Fruit fly (Drosophila melanogaster): ENCODE results near the gene LManIII.

LManIII gene

dm6 chr2L:8735572-8735996 is 32.9 kb downstream of the LManIII start (continued):
- TF ChIP-seq achi (GFP tag; optimal IDR thresholded peaks at IDR 0.05): no peak
- no peak for TF ChIP-seq CG8319 (GFP tag; optimal IDR thresholded peaks at IDR 0.05)
- TF ChIP-seq fd85E (GFP tag; optimal IDR thresholded peaks at IDR 0.05): peak; percentile 37
- no peak for TF ChIP-seq CG10669 (GFP tag; optimal IDR thresholded peaks at IDR 0.05)
- TF ChIP-seq dsx (GFP tag; optimal IDR thresholded peaks at IDR 0.05; ENCODE audit: poor library complexity, severe bottlenecking): peak; percentile 23
- no peak for TF ChIP-seq Blimp-1 (GFP tag; optimal IDR thresholded peaks at IDR 0.05)
- peak; percentile 57; the same call in 2 of the 3 replicates for TF ChIP-seq eg (GFP tag; IDR thresholded peaks at IDR 0.05)
- TF ChIP-seq Met (GFP tag; optimal IDR thresholded peaks at IDR 0.05): peak; percentile 3
- TF ChIP-seq Sox102F (GFP tag; optimal IDR thresholded peaks at IDR 0.05): peak; percentile 31
- TF ChIP-seq CG16779 (tag; optimal IDR thresholded peaks at IDR 0.05): peak; percentile 32
- TF ChIP-seq CG11902 (GFP tag; optimal IDR thresholded peaks at IDR 0.05): no peak
- no peak for TF ChIP-seq CG6792 (GFP tag; optimal IDR thresholded peaks at IDR 0.05)
- peak; percentile 19 for TF ChIP-seq CG6808 (GFP tag; optimal IDR thresholded peaks at IDR 0.05)
- no peak for TF ChIP-seq CG34406 (GFP tag; optimal IDR thresholded peaks at IDR 0.05)
- TF ChIP-seq CG8119 (GFP tag; IDR thresholded peaks at IDR 0.05): no peak

DNA sequence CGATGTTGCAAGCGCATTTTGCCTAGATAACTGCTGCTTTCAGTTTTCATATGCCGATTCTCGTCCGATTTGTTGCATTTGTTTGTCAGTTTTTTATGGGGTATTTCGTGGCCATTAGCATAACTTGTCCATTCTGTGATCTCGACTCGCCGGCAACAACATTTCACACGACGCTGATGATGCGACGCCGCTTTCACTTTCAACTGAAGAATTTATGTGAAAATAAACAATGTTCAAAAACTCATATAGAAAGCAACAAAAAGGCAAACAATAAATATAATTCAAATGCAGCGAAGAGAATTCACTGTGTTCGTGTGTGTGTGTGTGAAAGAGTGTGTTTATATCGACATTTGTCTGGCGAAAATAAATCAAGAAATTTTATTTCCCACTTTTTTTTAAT is 33.5 kb downstream of the LManIII start:
- TF ChIP-seq CG10631 (GFP tag; optimal IDR thresholded peaks at IDR 0.05) (no peak), CG9139 (GFP tag; optimal IDR thresholded peaks at IDR 0.05) (no peak), cyc (GFP tag; optimal IDR thresholded peaks at IDR 0.05) (no peak), CG3919 (GFP tag; optimal IDR thresholded peaks at IDR 0.05) (no peak), CG6276 (GFP tag; optimal IDR thresholded peaks at IDR 0.05) (no peak), CG6163 (GFP tag; IDR thresholded peaks at IDR 0.05) (no peak), Blimp-1 (GFP tag; optimal IDR thresholded peaks at IDR 0.05) (peak; percentile 34), lz (GFP tag; optimal IDR thresholded peaks at IDR 0.05) (no peak)

DNA sequence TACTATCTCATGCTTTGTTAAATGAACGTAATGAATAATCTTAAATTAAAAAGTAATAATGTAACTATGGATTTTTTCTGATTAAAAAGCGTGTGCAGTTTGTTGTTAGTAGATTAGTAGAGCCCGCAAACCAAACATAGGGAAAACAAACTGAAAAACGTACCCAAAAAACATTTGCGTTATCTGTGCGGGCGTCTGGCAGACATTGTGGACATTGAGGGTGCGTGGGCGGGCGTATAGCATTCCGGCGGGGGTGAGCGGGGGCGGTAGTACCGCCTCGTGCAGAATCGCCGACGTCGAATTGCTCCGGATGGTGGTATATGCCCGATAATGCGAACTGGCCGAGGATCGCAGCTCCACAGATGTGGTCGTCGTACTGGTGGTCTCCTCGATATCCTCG is 34.2 kb downstream of the LManIII start:
- TF ChIP-seq fkh (GFP tag; optimal IDR thresholded peaks at IDR 0.05) (peak; percentile 65), eg (GFP tag; IDR thresholded peaks at IDR 0.05) (no peak)

dm6 chr2L:8732702-8733101 is 35.8 kb downstream of the LManIII start:
- peak; percentile 11 for TF ChIP-seq CG32006 (GFP tag; optimal IDR thresholded peaks at IDR 0.05)
- TF ChIP-seq cyc (GFP tag; optimal IDR thresholded peaks at IDR 0.05): no peak
- TF ChIP-seq CG6792 (GFP tag; optimal IDR thresholded peaks at IDR 0.05): no peak
- TF ChIP-seq ss (GFP tag; optimal IDR thresholded peaks at IDR 0.05): no peak
- TF ChIP-seq fkh (GFP tag; optimal IDR thresholded peaks at IDR 0.05): no peak
- no peak for TF ChIP-seq CG8119 (GFP tag; IDR thresholded peaks at IDR 0.05)
- TF ChIP-seq dsx (GFP tag; optimal IDR thresholded peaks at IDR 0.05; ENCODE audit: poor library complexity, severe bottlenecking): no peak
- TF ChIP-seq Lpt (GFP tag; optimal IDR thresholded peaks at IDR 0.05): no peak
- peak; percentile 16 for TF ChIP-seq OdsH (GFP tag; optimal IDR thresholded peaks at IDR 0.05)
- no peak for TF ChIP-seq CG11902 (GFP tag; optimal IDR thresholded peaks at IDR 0.05)
- TF ChIP-seq Gug (GFP tag; IDR thresholded peaks at IDR 0.05): peak; percentile 12; the same call in 1 of the 2 replicates
- no peak for TF ChIP-seq CG11294 (GFP tag; IDR thresholded peaks at IDR 0.05)
- TF ChIP-seq Sox14 (GFP tag; optimal IDR thresholded peaks at IDR 0.05): no peak
- no peak for TF ChIP-seq CG3919 (GFP tag; optimal IDR thresholded peaks at IDR 0.05)
- TF ChIP-seq CG6163 (GFP tag; IDR thresholded peaks at IDR 0.05): peak; percentile 46; the same call in 1 of the 3 replicates
- TF ChIP-seq CG6276 (GFP tag; optimal IDR thresholded peaks at IDR 0.05): no peak
- peak; percentile 62 for TF ChIP-seq Eip78C (GFP tag)
- TF ChIP-seq Hr4 (GFP tag; optimal IDR thresholded peaks at IDR 0.05): peak; percentile 3
- TF ChIP-seq salr (GFP tag; optimal IDR thresholded peaks at IDR 0.05): no peak
- TF ChIP-seq CG31627 (GFP tag; optimal IDR thresholded peaks at IDR 0.05): peak; percentile 8
- TF ChIP-seq Hr39 (GFP tag; optimal IDR thresholded peaks at IDR 0.05): peak; percentile 8
- TF ChIP-seq Met (GFP tag; optimal IDR thresholded peaks at IDR 0.05): no peak
- TF ChIP-seq CG34406 (GFP tag; optimal IDR thresholded peaks at IDR 0.05): no peak
- no peak for TF ChIP-seq svp (GFP tag)

Measured in whole organism, prepupa.